Worm (Caenorhabditis elegans) whole organism, mixed stage, embryonic: ENCODE results near the gene math-25.

Source experiments
- blmp-1 ChIP-seq: fragments of 150-350 bp; optimal IDR thresholded peaks from 2 replicates; lab custom pipeline; 2014; ENCODE audit warnings: missing biosample characterization, missing genetic modification characterization
- drap-1 ChIP-seq: fragments of 200-800 bp; sonication (Bioruptor generic); optimal IDR thresholded peaks from 3 replicates; lab custom pipeline; 2018; ENCODE audit warnings: mild to moderate bottlenecking, missing genetic modification characterization, missing compliant biosample characterization
- elt-3 ChIP-seq: fragments of 150-350 bp; optimal IDR thresholded peaks from 2 replicates; lab custom pipeline; 2014; ENCODE audit warnings: missing biosample characterization, missing genetic modification characterization
- lsy-2 ChIP-seq: fragments of 150-350 bp; optimal IDR thresholded peaks from 2 replicates; lab custom pipeline; 2014; ENCODE audit warnings: missing biosample characterization, missing genetic modification characterization
- mep-1 ChIP-seq: fragments of 150-350 bp; optimal IDR thresholded peaks from 2 replicates; lab custom pipeline; 2017; ENCODE audit warnings: missing biosample characterization, missing genetic modification reagents, missing genetic modification characterization, inconsistent platforms
- snpc-4 ChIP-seq: fragments of 150-350 bp; optimal IDR thresholded peaks from 2 replicates; lab custom pipeline; 2014; ENCODE audit warnings: missing biosample characterization, missing genetic modification characterization
- unc-62 ChIP-seq: fragments of 150-350 bp; optimal IDR thresholded peaks from 2 replicates; lab custom pipeline; 2014; ENCODE audit warnings: missing biosample characterization, missing genetic modification reagents, missing genetic modification characterization

- TF ChIP-seq drap-1 = no peak
- TF ChIP-seq snpc-4 (tag; lab: Kevin White, UChicago) = no peak
- no peak for TF ChIP-seq unc-62
- TF ChIP-seq lsy-2 (tag; lab: Kevin White, UChicago) = no peak
- TF ChIP-seq mep-1 (tag; lab: Kevin White, UChicago) = no peak
- no peak for TF ChIP-seq elt-3 (tag; lab: Kevin White, UChicago)
- TF ChIP-seq blmp-1 (tag; lab: Kevin White, UChicago) = no peak
Measured at ce11 chrII:1865683-1866431, 30.0 kb upstream of the math-25 start, which contains the start of gene math-15.
